Fruit fly (Drosophila melanogaster) whole organism, wandering third instar larva: ENCODE data around the gene TwdlO.

Experiments used
- Myc ChIP-seq: fragments of >200 bp; optimal IDR thresholded peaks from 2 replicates; lab custom pipeline; 2017
- N ChIP-seq: fragments of >200 bp; optimal IDR thresholded peaks from 2 replicates; lab custom pipeline; 2018; ENCODE audit warnings: missing biosample characterization, missing external identifiers, missing genetic modification characterization
- br ChIP-seq: fragments of 200-800 bp; sonication (Bioruptor generic); optimal IDR thresholded peaks from 2 replicates; lab custom pipeline; 2016; ENCODE audit warnings: missing biosample characterization, missing genetic modification characterization

dm6 chr3R:26656140-26656539 lies 29.6 kb upstream of the TwdlO start, which contains the start of gene Tb:
- no peak for TF ChIP-seq Myc (lab: Kevin White, UChicago)
- no peak for TF ChIP-seq N (GFP tag; lab: Kevin White, UChicago)
- TF ChIP-seq br, result no peak
